Worm (Caenorhabditis elegans): ENCODE data around the gene nlp-21.

DNA sequence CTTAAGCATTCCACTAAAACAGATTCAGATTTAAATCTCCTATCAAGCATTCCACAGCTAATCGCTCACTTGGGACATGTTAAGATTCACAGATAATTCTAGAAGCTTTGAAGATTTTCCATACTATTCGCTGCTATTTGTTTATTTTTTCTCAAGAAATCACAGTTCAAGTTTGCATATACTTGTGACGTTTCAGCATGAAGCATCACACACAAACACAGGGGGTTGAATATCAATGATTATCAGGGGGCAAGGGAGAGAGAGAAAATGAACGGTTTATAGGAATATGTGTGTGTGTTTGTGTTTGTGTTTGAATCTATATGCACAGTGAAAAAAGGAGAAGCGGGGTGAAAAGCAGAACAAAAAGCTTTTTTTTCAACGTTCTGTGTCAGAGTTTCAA lies 9.7 kb upstream of the nlp-21 start, which contains the start of gene Y47D3B.12:
- no peak for TF ChIP-seq pes-1 (GFP tag; IDR thresholded peaks at IDR 0.05)
- TF ChIP-seq flt-1 (GFP tag; IDR thresholded peaks at IDR 0.05) = no peak
- no peak for TF ChIP-seq hnd-1 (tag; optimal IDR thresholded peaks at IDR 0.05)
- TF ChIP-seq ama-1 (optimal IDR thresholded peaks at IDR 0.05) = no peak
- TF ChIP-seq ceh-36 (tag; optimal IDR thresholded peaks at IDR 0.05) = no peak
- no peak for TF ChIP-seq F13C5.2 (tag; optimal IDR thresholded peaks at IDR 0.05)
